Worm (Caenorhabditis elegans): Measurements from ENCODE around the gene F36D3.5.
"Not testable (repeated sequence)": the region's sequence is repeated elsewhere in the genome, so short reads cannot be mapped to it uniquely, and the experiment has no call there.

F36D3.5 gene

ce11 chrV:16515140-16515539 is at the start of gene F36D3.5:
F36D3.5 (minus strand) TSS chrV:16515240.
- not testable (repeated sequence) for TF ChIP-seq T07F8.4 (tag; optimal IDR thresholded peaks at IDR 0.05); Y56A3A.18 (GFP tag; IDR thresholded peaks at IDR 0.05); egrh-3 (GFP tag; IDR thresholded peaks at IDR 0.05)

ce11 chrV:16552929-16553328 is 37.9 kb upstream of the F36D3.5 start, which contains the start of gene Y32B12B.4:
Y32B12B.4 (plus strand) TSS chrV:16553327.
- TF ChIP-seq akir-1 (GFP tag; optimal IDR thresholded peaks at IDR 0.05): no peak
- no peak for TF ChIP-seq C17E4.6 (GFP tag; IDR thresholded peaks at IDR 0.05)
- no peak for TF ChIP-seq F52B5.7 (tag; optimal IDR thresholded peaks at IDR 0.05)
- no peak for TF ChIP-seq nhr-90 (tag; optimal IDR thresholded peaks at IDR 0.05)
- TF ChIP-seq hrde-1 (tag; optimal IDR thresholded peaks at IDR 0.05; ENCODE audit: borderline replicate concordance): no peak
- 0 out of 2 replicates have a peak, but pooled peaks have one; percentile 5 for TF ChIP-seq egrh-3 (GFP tag; IDR thresholded peaks at IDR 0.05)
- 0 out of 2 replicates have a peak, but pooled peaks have one; percentile 9 for TF ChIP-seq aptf-2 (GFP tag; conservative IDR thresholded peaks at IDR 0.05)
- TF ChIP-seq C06A6.2 (GFP tag; conservative IDR thresholded peaks at IDR 0.05): no peak
- TF ChIP-seq D2030.7 (GFP tag; IDR thresholded peaks at IDR 0.05): 0 out of 2 replicates have a peak, but pooled peaks have one; percentile 13
- peak; percentile 90 for TF ChIP-seq ceh-100 (GFP tag; IDR thresholded peaks at IDR 0.05)
- TF ChIP-seq unc-130 (GFP tag; optimal IDR thresholded peaks at IDR 0.05): peak; percentile 34
- TF ChIP-seq snpc-3.4 (tag; optimal IDR thresholded peaks at IDR 0.05): no peak
- TF ChIP-seq T07F8.4 (tag; optimal IDR thresholded peaks at IDR 0.05): no peak

- TF ChIP-seq F23B12.7 (tag; optimal IDR thresholded peaks at IDR 0.05; ENCODE audit: insufficient read depth): no peak
- TF ChIP-seq die-1 (tag; optimal IDR thresholded peaks at IDR 0.05): no peak
- TF ChIP-seq F52B5.7 (tag; optimal IDR thresholded peaks at IDR 0.05): no peak
- no peak for TF ChIP-seq snpc-4 (GFP tag; optimal IDR thresholded peaks at IDR 0.05)
- TF ChIP-seq snpc-4 (tag; optimal IDR thresholded peaks at IDR 0.05): no peak
- no peak for TF ChIP-seq F49E8.2 (tag; optimal IDR thresholded peaks at IDR 0.05; ENCODE audit: insufficient read depth)
- TF ChIP-seq bed-2 (GFP tag; IDR thresholded peaks at IDR 0.05): no peak
- no peak for TF ChIP-seq F55B11.4 (tag; optimal IDR thresholded peaks at IDR 0.05; ENCODE audit: borderline replicate concordance, insufficient read depth)
- no peak for TF ChIP-seq cebp-1 (GFP tag; IDR thresholded peaks at IDR 0.05)
- TF ChIP-seq cebp-1 (tag; optimal IDR thresholded peaks at IDR 0.05): no peak
- no peak for TF ChIP-seq hsf-1 (GFP tag; IDR thresholded peaks at IDR 0.05)
- TF ChIP-seq ceh-40 (GFP tag; IDR thresholded peaks at IDR 0.05): no peak
- no peak for TF ChIP-seq him-1 (tag; optimal IDR thresholded peaks at IDR 0.05)
- no peak for TF ChIP-seq nhr-80 (tag; optimal IDR thresholded peaks at IDR 0.05)
- no peak for TF ChIP-seq lag-1 (GFP tag; IDR thresholded peaks at IDR 0.05)
- TF ChIP-seq ztf-3 (GFP tag; optimal IDR thresholded peaks at IDR 0.05): no peak
- no peak for TF ChIP-seq tbp1 (GFP tag; optimal IDR thresholded peaks at IDR 0.05)
- no peak for TF ChIP-seq lin-54 (GFP tag; optimal IDR thresholded peaks at IDR 0.05)
- TF ChIP-seq Y53F4B.3 (GFP tag; IDR thresholded peaks at IDR 0.05): no peak
- TF ChIP-seq attf-6 (GFP tag; IDR thresholded peaks at IDR 0.05): no peak
- TF ChIP-seq ekl-4 (GFP tag; IDR thresholded peaks at IDR 0.05): no peak
Observed at ce11 chrV:16550680-16551079, 35.6 kb upstream of the F36D3.5 start, which contains the start of gene srbc-65. srbc-65 (plus strand) TSS chrV:16550980.

Data from whole organism, young adult.